ENCODE assay signal across 6 worm cellular contexts in genomic region chrV:8406911-8407310, ce11.
A peak's percentile ranks its signal among the peaks of the same experiment; 100 is the strongest.
TF ChIP-seq lines count a peak whose summit lies in the region.

No protein-coding gene starts in this region.

TF ChIP-seq in whole organism, L1 larva, 84 proteins besides CTCF, POLR2A, EP300 and RAD21 (continues in another document):
- TF ChIP-seq ztf-11 (tag; optimal IDR thresholded peaks at IDR 0.05; lab: Kevin White, UChicago), result no peak
- TF ChIP-seq blmp-1 (tag; optimal IDR thresholded peaks at IDR 0.05; lab: Kevin White, UChicago), result peak; percentile 77
- TF ChIP-seq C04F5.9 (tag; optimal IDR thresholded peaks at IDR 0.05; lab: Kevin White, UChicago), result no peak
- no peak for TF ChIP-seq dpl-1 (GFP tag; optimal IDR thresholded peaks at IDR 0.05; lab: Kevin White, UChicago)
- TF ChIP-seq aly-2 (tag; optimal IDR thresholded peaks at IDR 0.05; lab: Kevin White, UChicago), result no peak
- TF ChIP-seq unc-62 (GFP tag; optimal IDR thresholded peaks at IDR 0.05; lab: Kevin White, UChicago), result no peak
- TF ChIP-seq elt-3 (tag; optimal IDR thresholded peaks at IDR 0.05; lab: Kevin White, UChicago), result peak in 2 of 6 experiments; percentile 47 to 70
- peak; percentile 92 for TF ChIP-seq nhr-85 (tag; lab: Kevin White, UChicago)
- no peak for TF ChIP-seq egl-13 (tag; optimal IDR thresholded peaks at IDR 0.05; lab: Kevin White, UChicago)
- no peak for TF ChIP-seq egl-27 (tag; optimal IDR thresholded peaks at IDR 0.05; lab: Kevin White, UChicago)
- TF ChIP-seq unc-130 (tag; optimal IDR thresholded peaks at IDR 0.05; lab: Kevin White, UChicago), result no peak
- TF ChIP-seq rnt-1 (tag; optimal IDR thresholded peaks at IDR 0.05; lab: Kevin White, UChicago), result no peak
- TF ChIP-seq nhr-237 (tag; optimal IDR thresholded peaks at IDR 0.05; lab: Kevin White, UChicago), result no peak
- TF ChIP-seq lin-39 (tag; optimal IDR thresholded peaks at IDR 0.05; lab: Kevin White, UChicago), result no peak
- no peak for TF ChIP-seq ceh-82 (tag; optimal IDR thresholded peaks at IDR 0.05; lab: Kevin White, UChicago)
- TF ChIP-seq unc-30 (tag; optimal IDR thresholded peaks at IDR 0.05; lab: Kevin White, UChicago), result no peak

TF ChIP-seq in whole organism, L2 larva, 48 proteins besides CTCF, POLR2A, EP300 and RAD21:
- peak; percentile 31 for TF ChIP-seq nhr-25 (tag; optimal IDR thresholded peaks at IDR 0.05; lab: Kevin White, UChicago)
- no peak for TF ChIP-seq sem-4 (tag; optimal IDR thresholded peaks at IDR 0.05; lab: Kevin White, UChicago)
- TF ChIP-seq sma-9 (GFP tag; optimal IDR thresholded peaks at IDR 0.05; lab: Kevin White, UChicago), result peak; percentile 13
- no peak for TF ChIP-seq sma-9 (tag; optimal IDR thresholded peaks at IDR 0.05; lab: Kevin White, UChicago)
- TF ChIP-seq skn-1 (tag; optimal IDR thresholded peaks at IDR 0.05; lab: Kevin White, UChicago), result no peak
- TF ChIP-seq blmp-1 (tag; optimal IDR thresholded peaks at IDR 0.05; lab: Kevin White, UChicago; ENCODE audit: insufficient read depth), result peak; percentile 0
- no peak for TF ChIP-seq ceh-16 (tag; optimal IDR thresholded peaks at IDR 0.05; lab: Kevin White, UChicago)
- no peak for TF ChIP-seq R02D3.7 (tag; optimal IDR thresholded peaks at IDR 0.05; lab: Kevin White, UChicago)
- peak; percentile 66 for TF ChIP-seq nhr-129 (tag; optimal IDR thresholded peaks at IDR 0.05; lab: Kevin White, UChicago)

TF ChIP-seq in whole organism, L3 larva, 47 proteins besides CTCF, POLR2A, EP300 and RAD21:
- no peak for TF ChIP-seq sea-2 (GFP tag; optimal IDR thresholded peaks at IDR 0.05; lab: Kevin White, UChicago)
- no peak for TF ChIP-seq nfya-1 (tag; optimal IDR thresholded peaks at IDR 0.05; lab: Kevin White, UChicago; ENCODE audit: insufficient read depth)
- no peak for TF ChIP-seq egl-5 (tag; optimal IDR thresholded peaks at IDR 0.05; lab: Kevin White, UChicago)
- no peak for TF ChIP-seq ceh-9 (tag; optimal IDR thresholded peaks at IDR 0.05; lab: Kevin White, UChicago)
- TF ChIP-seq pha-4 (tag; optimal IDR thresholded peaks at IDR 0.05; lab: Kevin White, UChicago), result peak; percentile 64
- TF ChIP-seq nhr-25 (tag; optimal IDR thresholded peaks at IDR 0.05; lab: Kevin White, UChicago), result peak; percentile 38
- TF ChIP-seq pqm-1 (tag; optimal IDR thresholded peaks at IDR 0.05; lab: Kevin White, UChicago), result peak; percentile 41

TF ChIP-seq in whole organism, L4 larva, 104 proteins besides CTCF, POLR2A, EP300 and RAD21 (continues in another document):
- TF ChIP-seq daf-16 (GFP tag; optimal IDR thresholded peaks at IDR 0.05; lab: Kevin White, UChicago) (no peak), daf-16 (tag; optimal IDR thresholded peaks at IDR 0.05; lab: Kevin White, UChicago) (peak; percentile 54), ztf-7 (tag; optimal IDR thresholded peaks at IDR 0.05; lab: Kevin White, UChicago) (no peak), nhr-48 (tag; optimal IDR thresholded peaks at IDR 0.05; lab: Kevin White, UChicago) (peak; percentile 35), lin-29 (GFP tag; IDR thresholded peaks at IDR 0.05; lab: Robert Waterston, UW) (no peak), hlh-30 (tag; optimal IDR thresholded peaks at IDR 0.05; lab: Kevin White, UChicago; ENCODE audit: insufficient read depth) (peak; percentile 43), tag-97 (GFP tag; IDR thresholded peaks at IDR 0.05; lab: Robert Waterston, UW) (no peak), nhr-10 (tag; optimal IDR thresholded peaks at IDR 0.05; lab: Kevin White, UChicago) (no peak), nhr-28 (tag; optimal IDR thresholded peaks at IDR 0.05; lab: Kevin White, UChicago) (peak; percentile 11), lim-7 (GFP tag; IDR thresholded peaks at IDR 0.05; lab: Robert Waterston, UW) (no peak), dve-1 (tag; optimal IDR thresholded peaks at IDR 0.05; lab: Kevin White, UChicago; ENCODE audit: insufficient read depth) (peak; percentile 27), jun-1 (tag; optimal IDR thresholded peaks at IDR 0.05; lab: Kevin White, UChicago) (no peak), daf-19 (GFP tag; conservative IDR thresholded peaks at IDR 0.05; lab: Robert Waterston, UW) (no peak), mep-1 (tag; optimal IDR thresholded peaks at IDR 0.05; lab: Kevin White, UChicago) (no peak), lin-13 (GFP tag; optimal IDR thresholded peaks at IDR 0.05; lab: Kevin White, UChicago) (no peak), unc-62 (GFP tag; optimal IDR thresholded peaks at IDR 0.05 in 1 of 2; lab: Kevin White, UChicago) (peak in 1 of 2 experiments; percentile 90), unc-62 (tag; optimal IDR thresholded peaks at IDR 0.05; lab: Kevin White, UChicago) (no peak), cey-2 (tag; optimal IDR thresholded peaks at IDR 0.05; lab: Kevin White, UChicago; ENCODE audit: borderline replicate concordance, insufficient read depth) (peak; percentile 78), unc-39 (tag; optimal IDR thresholded peaks at IDR 0.05; lab: Kevin White, UChicago) (no peak), pha-4 (GFP tag; IDR thresholded peaks at IDR 0.05; lab: Robert Waterston, UW) (no peak), pha-4 (tag; optimal IDR thresholded peaks at IDR 0.05; lab: Kevin White, UChicago) (peak; percentile 35)

TF ChIP-seq in whole organism, midembryonic, 9 proteins besides CTCF, POLR2A, EP300 and RAD21:
- TF ChIP-seq T22C8.4 (GFP tag; IDR thresholded peaks at IDR 0.05; lab: Robert Waterston, UW), result no peak
- TF ChIP-seq flt-1 (GFP tag; IDR thresholded peaks at IDR 0.05; lab: Robert Waterston, UW), result 0 out of 2 replicates have a peak, but pooled peaks have one; percentile 21
- TF ChIP-seq ref-1 (GFP tag; conservative IDR thresholded peaks at IDR 0.05; lab: Robert Waterston, UW), result no peak

TF ChIP-seq in whole organism, young adult, 124 proteins besides CTCF, POLR2A, EP300 and RAD21:
- no peak for TF ChIP-seq lag-1 (GFP tag; IDR thresholded peaks at IDR 0.05; lab: Robert Waterston, UW)
- peak; percentile 2 for TF ChIP-seq lin-40 (tag; optimal IDR thresholded peaks at IDR 0.05; lab: Kevin White, UChicago)
